Worm (Caenorhabditis elegans) whole organism, L4 larva: Measurements from ENCODE around the gene nkcc-1.

Experiments used
- D1046.2 ChIP-seq: fragments of 200-800 bp; sonication (Bioruptor generic); IDR thresholded peaks from 2 replicates; pipeline ENCODE4 v1.3.6; 2022; ENCODE audit warnings: missing genetic modification characterization, missing compliant biosample characterization
- F49E8.2 ChIP-seq: sonication (generic microtip); optimal IDR thresholded peaks from 2 replicates; lab custom pipeline; 2016; ENCODE audit warnings: missing compliant biosample characterization, mild to moderate bottlenecking, missing genetic modification characterization, borderline replicate concordance
- R02D3.7 ChIP-seq: fragments of 150-350 bp; sonication (generic microtip); optimal IDR thresholded peaks from 3 replicates; lab custom pipeline; 2014; ENCODE audit warnings: missing biosample characterization, missing genetic modification characterization
- T26A8.4 ChIP-seq: fragments of 200-800 bp; sonication (Bioruptor generic); IDR thresholded peaks from 2 replicates; pipeline ENCODE4 v1.3.6; 2022; ENCODE audit warnings: missing genetic modification characterization, missing compliant biosample characterization
- Y105C5A.15 ChIP-seq: fragments of 200-800 bp; sonication (Bioruptor generic); IDR thresholded peaks from 2 replicates; pipeline ENCODE4 v1.3.6; 2022; ENCODE audit warnings: missing genetic modification characterization, missing compliant biosample characterization
- Y5F2A.4 ChIP-seq: fragments of 200-800 bp; sonication (Bioruptor generic); optimal IDR thresholded peaks from 2 replicates; lab custom pipeline; 2018; ENCODE audit warnings: mild to moderate bottlenecking, missing genetic modification characterization, missing compliant biosample characterization
- ZK337.2 ChIP-seq: fragments of 200-800 bp; sonication (Bioruptor generic); IDR thresholded peaks from 2 replicates; pipeline ENCODE4 v1.3.6; 2022; ENCODE audit warnings: missing genetic modification reagents, missing genetic modification characterization, missing compliant biosample characterization
- ceh-20 ChIP-seq: fragments of 200-800 bp; sonication (Bioruptor generic); IDR thresholded peaks from 2 replicates; pipeline ENCODE4 v1.3.6; 2022; ENCODE audit warnings: missing genetic modification reagents, missing genetic modification characterization, missing compliant biosample characterization
- ceh-62 ChIP-seq: sonication (generic microtip); optimal IDR thresholded peaks from 2 replicates; lab custom pipeline; 2017; ENCODE audit warnings: missing biosample characterization, missing genetic modification characterization
- cey-2 ChIP-seq: sonication (generic microtip); optimal IDR thresholded peaks from 3 replicates; lab custom pipeline; 2017; ENCODE audit warnings: missing genetic modification characterization, mild to moderate bottlenecking, missing compliant biosample characterization, antibody characterized with exemption, borderline replicate concordance; ENCODE audit not compliant: insufficient read depth
- daf-16 ChIP-seq, 3 experiments: sonication (generic microtip); optimal IDR thresholded peaks; 2 replicates each; lab custom pipeline; 2016 to 2017; ENCODE audit warnings: missing genetic modification characterization in 3 of 3, missing genetic modification reagents in 3 of 3, mild to moderate bottlenecking in 2 of 3, missing compliant biosample characterization in 2 of 3, missing biosample characterization in 1 of 3, moderate library complexity in 1 of 3
- dmd-6 ChIP-seq: fragments of 200-800 bp; sonication (Bioruptor generic); IDR thresholded peaks from 2 replicates; pipeline ENCODE4 v1.3.6; 2022; ENCODE audit warnings: missing genetic modification reagents, missing genetic modification characterization, missing compliant biosample characterization
- dpl-1 ChIP-seq: fragments of 150-350 bp; optimal IDR thresholded peaks from 2 replicates; lab custom pipeline; 2014; ENCODE audit warnings: missing biosample characterization, missing genetic modification reagents, missing genetic modification characterization
- dve-1 ChIP-seq: sonication (generic microtip); optimal IDR thresholded peaks from 2 replicates; lab custom pipeline; 2017; ENCODE audit warnings: antibody characterized with exemption, mild to moderate bottlenecking, missing genetic modification characterization, missing compliant biosample characterization; ENCODE audit not compliant: insufficient read depth
- fkh-10 ChIP-seq: fragments of 150-350 bp; optimal IDR thresholded peaks from 2 replicates; lab custom pipeline; 2014; ENCODE audit warnings: missing biosample characterization, missing genetic modification reagents, missing genetic modification characterization
- fos-1 ChIP-seq: fragments of 150-350 bp; optimal IDR thresholded peaks from 2 replicates; lab custom pipeline; 2014; ENCODE audit warnings: missing biosample characterization, missing genetic modification characterization
- gei-8 ChIP-seq: fragments of 200-800 bp; sonication (Bioruptor generic); optimal IDR thresholded peaks from 2 replicates; lab custom pipeline; 2018; ENCODE audit warnings: mild to moderate bottlenecking, missing genetic modification characterization, missing compliant biosample characterization
- hlh-30 ChIP-seq: sonication (generic microtip); optimal IDR thresholded peaks from 2 replicates; lab custom pipeline; 2017; ENCODE audit warnings: antibody characterized with exemption, mild to moderate bottlenecking, missing genetic modification characterization, missing compliant biosample characterization; ENCODE audit not compliant: insufficient read depth
- lin-38 ChIP-seq: fragments of 200-800 bp; sonication (Bioruptor generic); IDR thresholded peaks from 2 replicates; pipeline ENCODE4 v1.3.6; 2022; ENCODE audit warnings: missing genetic modification reagents, missing genetic modification characterization, missing compliant biosample characterization
- lin-39 ChIP-seq: fragments of 150-350 bp; optimal IDR thresholded peaks from 2 replicates; lab custom pipeline; 2014; ENCODE audit warnings: missing biosample characterization, missing genetic modification reagents, missing genetic modification characterization
- lir-3 ChIP-seq: sonication (generic microtip); optimal IDR thresholded peaks from 2 replicates; lab custom pipeline; 2016; ENCODE audit warnings: mild to moderate bottlenecking, missing genetic modification characterization, missing compliant biosample characterization
- madf-5 ChIP-seq, 2 experiments: fragments of 200-800 bp; sonication (Bioruptor generic); IDR thresholded peaks; 2 replicates each; pipeline ENCODE4 v1.3.6; 2022; ENCODE audit warnings: missing compliant biosample characterization in 2 of 2, missing genetic modification characterization in 2 of 2
- mes-2 ChIP-seq: sonication (generic microtip); optimal IDR thresholded peaks from 2 replicates; lab custom pipeline; 2016; ENCODE audit warnings: missing genotype, mild to moderate bottlenecking, missing genetic modification characterization, missing compliant biosample characterization; ENCODE audit not compliant: poor library complexity, severe bottlenecking
- mxl-2 ChIP-seq: fragments of 200-800 bp; sonication (Bioruptor generic); conservative IDR thresholded peaks from 2 replicates; pipeline ENCODE4 v1.3.6; 2022; ENCODE audit warnings: missing genetic modification reagents, missing genetic modification characterization, missing compliant biosample characterization
- nhr-102 ChIP-seq: sonication (generic microtip); optimal IDR thresholded peaks from 2 replicates; lab custom pipeline; 2016; ENCODE audit warnings: mild to moderate bottlenecking, missing genetic modification characterization, moderate library complexity, missing compliant biosample characterization
- nhr-111 ChIP-seq: fragments of 200-800 bp; sonication (Bioruptor generic); optimal IDR thresholded peaks from 2 replicates; lab custom pipeline; 2018; ENCODE audit warnings: mild to moderate bottlenecking, missing genetic modification characterization, missing compliant biosample characterization
- nhr-28 ChIP-seq: fragments of 150-350 bp; optimal IDR thresholded peaks from 2 replicates; lab custom pipeline; 2014; ENCODE audit warnings: missing biosample characterization, missing genetic modification characterization
- nhr-41 ChIP-seq: fragments of 200-800 bp; sonication (Bioruptor generic); IDR thresholded peaks from 2 replicates; pipeline ENCODE4 v1.3.6; 2022; ENCODE audit warnings: missing genetic modification reagents, missing genetic modification characterization, missing compliant biosample characterization
- nhr-42 ChIP-seq: fragments of 200-800 bp; sonication (Bioruptor generic); IDR thresholded peaks from 2 replicates; pipeline ENCODE4 v1.3.6; 2022; ENCODE audit warnings: missing genetic modification characterization, missing compliant biosample characterization
- nhr-48 ChIP-seq: sonication (generic microtip); optimal IDR thresholded peaks from 2 replicates; lab custom pipeline; 2016; ENCODE audit warnings: mild to moderate bottlenecking, missing genetic modification characterization, missing compliant biosample characterization
- nhr-6 ChIP-seq: fragments of 150-350 bp; optimal IDR thresholded peaks from 2 replicates; lab custom pipeline; 2014; ENCODE audit warnings: missing biosample characterization, missing genetic modification characterization
- nhr-77 ChIP-seq: fragments of 150-350 bp; optimal IDR thresholded peaks from 2 replicates; lab custom pipeline; 2014; ENCODE audit warnings: missing biosample characterization, missing genetic modification characterization
- pha-4 ChIP-seq, 2 experiments: fragments of 150-350 bp in 1 of 2; fragments of 200-800 bp in 1 of 2; sonication (Bioruptor generic) in 1 of 2; IDR thresholded peaks in 1 of 2; optimal IDR thresholded peaks in 1 of 2; 2 replicates each; pipeline versions ENCODE4 v1.3.6 to Lab custom; 2014 to 2022; ENCODE audit warnings: missing genetic modification characterization in 2 of 2, missing genetic modification reagents in 2 of 2, missing biosample characterization in 1 of 2, missing compliant biosample characterization in 1 of 2
- php-3 ChIP-seq: fragments of 200-800 bp; sonication (Bioruptor generic); IDR thresholded peaks from 2 replicates; pipeline ENCODE4 v1.3.6; 2022; ENCODE audit warnings: missing genetic modification reagents, missing genetic modification characterization, missing compliant biosample characterization
- saeg-2 ChIP-seq: fragments of 200-800 bp; sonication (Bioruptor generic); IDR thresholded peaks from 2 replicates; pipeline ENCODE4 v1.3.6; 2022; ENCODE audit warnings: missing genetic modification reagents, missing genetic modification characterization, missing compliant biosample characterization
- set-16 ChIP-seq: fragments of 200-800 bp; sonication (Bioruptor generic); IDR thresholded peaks from 2 replicates; pipeline ENCODE4 v1.3.6; 2022; ENCODE audit warnings: missing genetic modification reagents, missing genetic modification characterization, missing compliant biosample characterization
- snpc-1.2 ChIP-seq: fragments of 200-800 bp; sonication (Bioruptor generic); IDR thresholded peaks from 2 replicates; pipeline ENCODE4 v1.3.6; 2022; ENCODE audit warnings: missing genetic modification reagents, missing genetic modification characterization, missing compliant biosample characterization
- spr-3 ChIP-seq: fragments of 200-800 bp; sonication (Bioruptor generic); optimal IDR thresholded peaks from 2 replicates; lab custom pipeline; 2018; ENCODE audit warnings: mild to moderate bottlenecking, missing genetic modification characterization, missing compliant biosample characterization
- unc-39 ChIP-seq: sonication (generic microtip); optimal IDR thresholded peaks from 2 replicates; lab custom pipeline; 2017; ENCODE audit warnings: missing biosample characterization, missing genetic modification characterization
- zfp-3 ChIP-seq: fragments of 200-800 bp; sonication (Bioruptor generic); conservative IDR thresholded peaks from 2 replicates; pipeline ENCODE4 v1.3.6; 2022; ENCODE audit warnings: missing genetic modification reagents, missing genetic modification characterization, missing compliant biosample characterization
- zip-11 ChIP-seq: fragments of 200-800 bp; sonication (Bioruptor generic); IDR thresholded peaks from 2 replicates; pipeline ENCODE4 v1.3.6; 2022; ENCODE audit warnings: missing genetic modification characterization, missing compliant biosample characterization
- zip-2 ChIP-seq: fragments of 150-350 bp; optimal IDR thresholded peaks from 2 replicates; lab custom pipeline; 2014; ENCODE audit warnings: missing biosample characterization, missing genetic modification characterization
- ztf-11 ChIP-seq: fragments of 150-350 bp; optimal IDR thresholded peaks from 2 replicates; lab custom pipeline; 2014; ENCODE audit warnings: missing biosample characterization, missing genetic modification characterization
- ztf-7 ChIP-seq: fragments of 150-350 bp; optimal IDR thresholded peaks from 2 replicates; lab custom pipeline; 2014; ENCODE audit warnings: missing biosample characterization, missing genetic modification characterization

nkcc-1 gene

ce11 chrIV:14107647-14108046 is 16.2 kb downstream of the nkcc-1 start:
- TF ChIP-seq ceh-62 (tag; lab: Kevin White, UChicago) (no peak), snpc-1.2 (peak; percentile 32; the same call in 1 of the 2 replicates)

ce11 chrIV:14106274-14106673 is 17.6 kb downstream of the nkcc-1 start, which contains the start of gene ins-34:
TSS of gene ins-34 (plus strand) at chrIV:14106574.
- TF ChIP-seq set-16 (GFP tag; lab: Robert Waterston, UW) (no peak), dve-1 (tag; lab: Kevin White, UChicago) (no peak), zfp-3 (GFP tag; lab: Robert Waterston, UW) (no peak), unc-39 (tag; lab: Kevin White, UChicago) (no peak), madf-5 (GFP tag; IDR thresholded peaks at IDR 0.05; lab: Robert Waterston, UW) (no peak), mxl-2 (no peak), Y5F2A.4 (GFP tag; lab: Kevin White, UChicago) (no peak), dpl-1 (GFP tag; lab: Kevin White, UChicago) (no peak)

ce11 chrIV:14104745-14105144 is 19.1 kb downstream of the nkcc-1 start:
- TF ChIP-seq ceh-20 (GFP tag; lab: Robert Waterston, UW) (no peak), zip-2 (no peak), daf-16 (GFP tag; optimal IDR thresholded peaks at IDR 0.05; lab: Kevin White, UChicago) (no peak), daf-16 (tag; optimal IDR thresholded peaks at IDR 0.05; lab: Kevin White, UChicago) (no peak), ztf-11 (no peak), T26A8.4 (no peak), Y105C5A.15 (GFP tag; lab: Robert Waterston, UW) (no peak), nhr-6 (no peak), mxl-2 (no peak), fos-1 (tag; lab: Kevin White, UChicago) (no peak), fkh-10 (GFP tag; lab: Kevin White, UChicago) (no peak), spr-3 (GFP tag; lab: Kevin White, UChicago) (no peak), saeg-2 (GFP tag; lab: Robert Waterston, UW) (no peak), php-3 (GFP tag; lab: Robert Waterston, UW) (no peak), gei-8 (no peak), R02D3.7 (tag; lab: Kevin White, UChicago) (no peak)
- TF ChIP-seq, all 104 proteins: peak for 0

ce11 chrIV:14103054-14103453 is 20.8 kb downstream of the nkcc-1 start, which contains the start of gene F52B11.5:
TSS of gene F52B11.5 (minus strand) at chrIV:14103231.
- TF ChIP-seq fkh-10 (GFP tag; lab: Kevin White, UChicago) (no peak), saeg-2 (GFP tag; lab: Robert Waterston, UW) (no peak), nhr-111 (GFP tag; lab: Kevin White, UChicago) (no peak), nhr-48 (tag; lab: Kevin White, UChicago) (no peak), dve-1 (tag; lab: Kevin White, UChicago) (peak; percentile 39), F49E8.2 (tag; lab: Kevin White, UChicago) (no peak), nhr-6 (peak; percentile 52), ZK337.2 (GFP tag; lab: Robert Waterston, UW) (no peak), nhr-41 (GFP tag; lab: Robert Waterston, UW) (no peak), nhr-42 (no peak), ztf-7 (no peak), daf-16 (GFP tag; optimal IDR thresholded peaks at IDR 0.05; lab: Kevin White, UChicago) (no peak), daf-16 (tag; optimal IDR thresholded peaks at IDR 0.05; lab: Kevin White, UChicago) (peak; percentile 74), dpl-1 (GFP tag; lab: Kevin White, UChicago) (peak; percentile 26), lin-39 (tag; lab: Kevin White, UChicago) (no peak), D1046.2 (GFP tag; lab: Robert Waterston, UW) (no peak), cey-2 (no peak), nhr-102 (tag; lab: Kevin White, UChicago) (no peak), Y105C5A.15 (GFP tag; lab: Robert Waterston, UW) (no peak), lir-3 (tag; lab: Kevin White, UChicago) (no peak), zip-11 (GFP tag; lab: Robert Waterston, UW) (no peak), pha-4 (GFP tag; IDR thresholded peaks at IDR 0.05; lab: Robert Waterston, UW) (no peak), pha-4 (tag; optimal IDR thresholded peaks at IDR 0.05; lab: Kevin White, UChicago) (no peak), mes-2 (tag; lab: Kevin White, UChicago) (no peak), nhr-77 (tag; lab: Kevin White, UChicago) (peak; percentile 39), lin-38 (GFP tag; lab: Robert Waterston, UW) (peak; percentile 43; the same call in 1 of the 2 replicates), hlh-30 (tag; lab: Kevin White, UChicago) (no peak), dmd-6 (no peak), nhr-28 (tag; lab: Kevin White, UChicago) (peak; percentile 28), php-3 (GFP tag; lab: Robert Waterston, UW) (0 out of 2 replicates have a peak, but pooled peaks have one; percentile 24)
